Worm (Caenorhabditis elegans): ENCODE results near the gene clec-254.
"Not testable (repeated sequence)": the region's sequence is repeated elsewhere in the genome, so short reads cannot be mapped to it uniquely, and the experiment has no call there.

Gene clec-254

ce11 chrV:18754328-18754727, at the start of gene clec-254:
clec-254 (minus strand) TSS chrV:18754428.
- not testable (repeated sequence) for TF ChIP-seq cog-1 (tag; optimal IDR thresholded peaks at IDR 0.05); klf-2 (GFP tag; conservative IDR thresholded peaks at IDR 0.05); tab-1 (GFP tag; IDR thresholded peaks at IDR 0.05)

DNA sequence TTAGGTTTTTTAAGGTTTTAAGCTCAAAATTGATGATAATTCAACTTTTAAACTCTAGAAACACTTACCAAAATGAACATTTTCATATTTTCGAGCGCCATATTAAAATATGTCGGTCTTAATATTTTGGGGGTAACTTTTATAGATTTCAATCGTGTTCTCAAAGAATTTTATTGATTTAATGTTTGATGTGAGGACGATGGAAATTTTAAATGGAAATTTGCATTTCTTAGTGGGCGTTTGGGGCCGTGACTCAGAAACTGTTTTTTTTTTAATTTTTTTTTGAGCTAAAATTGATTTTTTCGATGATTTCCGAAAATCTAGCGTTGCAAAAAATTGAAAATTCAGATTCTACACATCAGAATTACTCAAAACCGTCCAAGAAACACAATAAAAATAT, 49.0 kb upstream of the clec-254 start, which contains the start of gene C54E10.10:
Gene C54E10.10 (minus strand): TSS at position 101 of the 400 bp plus-strand sequence.
- TF ChIP-seq med-1 (GFP tag; optimal IDR thresholded peaks at IDR 0.05; ENCODE audit: insufficient read depth) (no peak), T22C8.4 (GFP tag; IDR thresholded peaks at IDR 0.05) (no peak), cog-1 (tag; optimal IDR thresholded peaks at IDR 0.05) (no peak), klf-2 (GFP tag; conservative IDR thresholded peaks at IDR 0.05) (no peak), ztf-29 (GFP tag; IDR thresholded peaks at IDR 0.05) (no peak), tab-1 (GFP tag; IDR thresholded peaks at IDR 0.05) (no peak), ref-1 (GFP tag; conservative IDR thresholded peaks at IDR 0.05) (no peak), flt-1 (GFP tag; IDR thresholded peaks at IDR 0.05) (no peak), ztf-23 (GFP tag; IDR thresholded peaks at IDR 0.05) (no peak)

- TF ChIP-seq ztf-29 (GFP tag; IDR thresholded peaks at IDR 0.05), result no peak
- no peak for TF ChIP-seq klf-2 (GFP tag; conservative IDR thresholded peaks at IDR 0.05)
- no peak for TF ChIP-seq ztf-23 (GFP tag; IDR thresholded peaks at IDR 0.05)
- TF ChIP-seq med-1 (GFP tag; optimal IDR thresholded peaks at IDR 0.05; ENCODE audit: insufficient read depth), result no peak
- no peak for TF ChIP-seq flt-1 (GFP tag; IDR thresholded peaks at IDR 0.05)
- TF ChIP-seq tab-1 (GFP tag; IDR thresholded peaks at IDR 0.05), result no peak
- no peak for TF ChIP-seq cog-1 (tag; optimal IDR thresholded peaks at IDR 0.05)
- no peak for TF ChIP-seq ref-1 (GFP tag; conservative IDR thresholded peaks at IDR 0.05)
- TF ChIP-seq T22C8.4 (GFP tag; IDR thresholded peaks at IDR 0.05), result no peak
Measured at ce11 chrV:18802077-18802476, 47.8 kb upstream of the clec-254 start, which contains the start of gene C54E10.11. C54E10.11 (minus strand) TSS chrV:18802177.

DNA sequence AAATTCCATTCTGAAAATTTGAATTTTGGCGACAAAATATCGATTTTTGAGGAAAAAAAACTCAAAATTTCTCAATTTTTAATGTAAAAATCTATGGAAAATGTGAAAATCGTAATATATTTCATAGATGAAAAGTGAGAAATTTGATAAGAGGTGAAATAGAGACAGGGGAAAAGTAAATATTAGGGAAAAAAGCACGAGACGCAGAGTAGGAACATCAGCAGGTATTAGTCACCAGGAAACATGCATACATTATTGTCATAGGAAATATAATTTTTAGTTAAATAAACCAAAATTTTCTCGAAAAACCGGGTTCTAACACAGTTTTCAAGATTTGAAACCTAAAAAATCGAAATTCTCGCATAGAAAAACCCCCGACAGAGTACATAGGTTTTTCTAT, 46.6 kb upstream of the clec-254 start, which contains the start of gene nhr-170:
Gene nhr-170 (minus strand): TSS at position 16 of the 400 bp plus-strand sequence.
- no peak for TF ChIP-seq cog-1 (tag; optimal IDR thresholded peaks at IDR 0.05)

ce11 chrV:18790658-18791057, 36.4 kb upstream of the clec-254 start, which contains the start of gene nhr-231:
nhr-231 (plus strand) TSS chrV:18790958.
- no peak for TF ChIP-seq flt-1 (GFP tag; IDR thresholded peaks at IDR 0.05)
- no peak for TF ChIP-seq ref-1 (GFP tag; conservative IDR thresholded peaks at IDR 0.05)
- no peak for TF ChIP-seq med-1 (GFP tag; optimal IDR thresholded peaks at IDR 0.05; ENCODE audit: insufficient read depth)
- no peak for TF ChIP-seq tab-1 (GFP tag; IDR thresholded peaks at IDR 0.05)

- TF ChIP-seq T22C8.4 (GFP tag; IDR thresholded peaks at IDR 0.05) (no peak), med-1 (GFP tag; optimal IDR thresholded peaks at IDR 0.05; ENCODE audit: insufficient read depth) (no peak), ref-1 (GFP tag; conservative IDR thresholded peaks at IDR 0.05) (no peak), cog-1 (tag; optimal IDR thresholded peaks at IDR 0.05) (no peak), flt-1 (GFP tag; IDR thresholded peaks at IDR 0.05) (no peak), tab-1 (GFP tag; IDR thresholded peaks at IDR 0.05) (no peak), ztf-29 (GFP tag; IDR thresholded peaks at IDR 0.05) (no peak), ztf-23 (GFP tag; IDR thresholded peaks at IDR 0.05) (no peak), klf-2 (GFP tag; conservative IDR thresholded peaks at IDR 0.05) (no peak)
Measured at ce11 chrV:18787417-18787918, 33.2 kb upstream of the clec-254 start, which contains the start of gene Y17D7B.2. Y17D7B.2 (plus strand) TSS chrV:18787739.

DNA sequence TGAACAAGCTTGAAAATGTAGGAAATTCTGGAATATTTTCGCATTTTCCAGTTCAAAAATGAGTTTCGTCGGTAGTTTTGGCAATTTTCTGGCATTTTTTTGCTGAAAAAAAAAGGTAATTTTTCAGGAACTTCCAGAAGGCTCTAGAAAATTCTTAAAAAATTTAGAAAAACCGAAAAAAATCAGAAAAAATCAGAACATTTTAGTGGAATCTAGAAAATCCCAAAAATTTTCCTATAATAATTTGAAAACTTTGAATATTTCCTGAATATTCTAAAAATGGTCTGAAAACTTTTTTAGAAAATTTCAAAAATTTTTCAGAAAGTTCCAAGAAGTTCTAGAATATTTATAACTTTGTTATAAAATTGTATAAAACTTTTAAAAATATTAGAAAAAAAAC, 32.5 kb upstream of the clec-254 start, which contains the start of gene Y17D7B.3:
Gene Y17D7B.3 (minus strand): TSS at position 101 of the 400 bp plus-strand sequence.
- TF ChIP-seq med-1 (GFP tag; optimal IDR thresholded peaks at IDR 0.05; ENCODE audit: insufficient read depth) (no peak), flt-1 (GFP tag; IDR thresholded peaks at IDR 0.05) (no peak), ztf-29 (GFP tag; IDR thresholded peaks at IDR 0.05) (no peak), tab-1 (GFP tag; IDR thresholded peaks at IDR 0.05) (no peak), T22C8.4 (GFP tag; IDR thresholded peaks at IDR 0.05) (no peak), klf-2 (GFP tag; conservative IDR thresholded peaks at IDR 0.05) (no peak), ref-1 (GFP tag; conservative IDR thresholded peaks at IDR 0.05) (no peak), cog-1 (tag; optimal IDR thresholded peaks at IDR 0.05) (no peak), ztf-23 (GFP tag; IDR thresholded peaks at IDR 0.05) (no peak)

DNA sequence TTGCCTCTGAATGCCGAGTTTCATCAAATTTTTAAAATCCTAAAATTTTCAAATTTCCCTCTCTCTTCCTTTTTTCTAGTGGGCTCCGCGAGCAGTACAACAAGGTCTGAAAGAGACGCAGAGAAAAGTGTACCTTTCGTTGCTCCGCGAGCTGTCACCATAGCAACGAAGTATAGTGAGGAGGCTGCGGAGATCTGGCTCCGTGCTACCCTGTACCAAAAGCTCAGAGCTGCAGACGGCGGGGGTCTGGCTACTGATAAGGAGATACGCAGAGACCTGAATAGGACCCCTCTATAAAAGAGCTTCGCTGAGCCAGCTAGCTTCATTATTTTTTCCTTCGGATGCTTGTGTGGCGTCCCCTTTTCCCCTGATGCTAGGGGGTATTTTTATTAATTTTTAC, 29.2 kb upstream of the clec-254 start, which contains the start of gene Y17D7B.10:
Gene Y17D7B.10 (plus strand): TSS at position 243 of the 400 bp plus-strand sequence.
- TF ChIP-seq tab-1 (GFP tag; IDR thresholded peaks at IDR 0.05), result no peak
- TF ChIP-seq cog-1 (tag; optimal IDR thresholded peaks at IDR 0.05), result no peak
- no peak for TF ChIP-seq flt-1 (GFP tag; IDR thresholded peaks at IDR 0.05)
- no peak for TF ChIP-seq ztf-23 (GFP tag; IDR thresholded peaks at IDR 0.05)
- TF ChIP-seq ref-1 (GFP tag; conservative IDR thresholded peaks at IDR 0.05), result no peak
- TF ChIP-seq med-1 (GFP tag; optimal IDR thresholded peaks at IDR 0.05; ENCODE audit: insufficient read depth), result no peak
- no peak for TF ChIP-seq klf-2 (GFP tag; conservative IDR thresholded peaks at IDR 0.05)
- TF ChIP-seq ztf-29 (GFP tag; IDR thresholded peaks at IDR 0.05), result no peak
- TF ChIP-seq T22C8.4 (GFP tag; IDR thresholded peaks at IDR 0.05), result no peak

DNA sequence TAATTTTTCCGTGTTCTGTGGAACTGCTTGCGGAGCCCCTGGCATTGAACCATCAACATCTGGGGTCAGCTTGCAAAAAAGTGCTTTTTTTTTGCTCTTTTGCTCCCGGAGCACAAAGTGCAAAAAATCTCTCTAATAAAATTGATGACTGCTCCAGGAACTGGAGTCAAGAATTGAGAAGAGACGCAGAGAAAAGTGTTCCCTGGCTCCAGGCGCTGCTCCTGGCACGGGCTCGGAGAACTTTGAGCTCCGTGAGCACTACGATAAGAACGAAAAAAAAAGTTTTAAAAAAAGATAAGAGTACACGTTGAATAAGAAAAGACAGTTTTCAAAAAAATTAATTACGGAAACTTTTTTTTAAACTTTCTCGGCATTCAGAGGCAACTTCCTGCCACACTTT, 28.5 kb upstream of the clec-254 start:
- TF ChIP-seq ztf-23 (GFP tag; IDR thresholded peaks at IDR 0.05) (no peak), tab-1 (GFP tag; IDR thresholded peaks at IDR 0.05) (no peak), T22C8.4 (GFP tag; IDR thresholded peaks at IDR 0.05) (no peak), ztf-29 (GFP tag; IDR thresholded peaks at IDR 0.05) (no peak), klf-2 (GFP tag; conservative IDR thresholded peaks at IDR 0.05) (no peak), med-1 (GFP tag; optimal IDR thresholded peaks at IDR 0.05; ENCODE audit: insufficient read depth) (no peak), flt-1 (GFP tag; IDR thresholded peaks at IDR 0.05) (no peak), cog-1 (tag; optimal IDR thresholded peaks at IDR 0.05) (no peak), ref-1 (GFP tag; conservative IDR thresholded peaks at IDR 0.05) (no peak)

ce11 chrV:18780605-18781004, 26.4 kb upstream of the clec-254 start:
- TF ChIP-seq flt-1 (GFP tag; IDR thresholded peaks at IDR 0.05) (no peak), ref-1 (GFP tag; conservative IDR thresholded peaks at IDR 0.05) (no peak), ztf-29 (GFP tag; IDR thresholded peaks at IDR 0.05) (no peak), ztf-23 (GFP tag; IDR thresholded peaks at IDR 0.05) (no peak), cog-1 (tag; optimal IDR thresholded peaks at IDR 0.05) (no peak), med-1 (GFP tag; optimal IDR thresholded peaks at IDR 0.05; ENCODE audit: insufficient read depth) (no peak), tab-1 (GFP tag; IDR thresholded peaks at IDR 0.05) (no peak), klf-2 (GFP tag; conservative IDR thresholded peaks at IDR 0.05) (no peak), T22C8.4 (GFP tag; IDR thresholded peaks at IDR 0.05) (no peak)
